Fruit fly (Drosophila melanogaster) whole organism, pupa: ENCODE data around the gene OdsH.
A peak's percentile ranks its signal among the peaks of the same experiment; 100 is the strongest.

Experiments
- CG10348 ChIP-seq: fragments of 200-800 bp; sonication (Bioruptor generic); IDR thresholded peaks from 2 replicates; pipeline ENCODE4 v1.3.6; 2022; ENCODE audit warnings: missing biosample characterization, missing genetic modification characterization
- CG12605 ChIP-seq: fragments of 200-800 bp; sonication (Bioruptor generic); IDR thresholded peaks from 2 replicates; pipeline ENCODE4 v1.3.6; 2022; ENCODE audit warnings: missing biosample characterization, missing genetic modification characterization
- CG13204 ChIP-seq: fragments of 200-800 bp; sonication (Bioruptor generic); optimal IDR thresholded peaks from 2 replicates; lab custom pipeline; 2018; ENCODE audit warnings: missing biosample characterization, mild to moderate bottlenecking, missing genetic modification characterization, moderate library complexity
- CG14655 ChIP-seq: fragments of 200-800 bp; sonication (Bioruptor generic); optimal IDR thresholded peaks from 3 replicates; lab custom pipeline; 2017; ENCODE audit warnings: mild to moderate bottlenecking, missing biosample characterization, missing genetic modification reagents, missing genetic modification characterization
- CG15710 ChIP-seq: fragments of 200-800 bp; sonication (Bioruptor generic); optimal IDR thresholded peaks from 2 replicates; lab custom pipeline; 2018; ENCODE audit warnings: missing biosample characterization, mild to moderate bottlenecking, missing genetic modification characterization, moderate library complexity
- CG17806 ChIP-seq: fragments of 200-800 bp; sonication (Bioruptor generic); optimal IDR thresholded peaks from 2 replicates; lab custom pipeline; 2018; ENCODE audit warnings: missing biosample characterization, mild to moderate bottlenecking, missing genetic modification characterization, moderate library complexity
- CG32121 ChIP-seq: fragments of 200-800 bp; sonication (Bioruptor generic); IDR thresholded peaks from 2 replicates; pipeline ENCODE4 v1.3.6; 2022; ENCODE audit warnings: missing biosample characterization, missing genetic modification characterization
- CG34367 ChIP-seq: fragments of 200-800 bp; sonication (Bioruptor generic); optimal IDR thresholded peaks from 2 replicates; lab custom pipeline; 2018; ENCODE audit warnings: missing biosample characterization, mild to moderate bottlenecking, missing genetic modification characterization
- CG4496 ChIP-seq: fragments of 200-800 bp; sonication (Bioruptor generic); IDR thresholded peaks from 3 replicates; pipeline ENCODE4 v1.3.6; 2022; ENCODE audit warnings: missing biosample characterization, missing genetic modification characterization
- CG8159 ChIP-seq: fragments of 200-800 bp; sonication (Bioruptor generic); optimal IDR thresholded peaks from 3 replicates; lab custom pipeline; 2018; ENCODE audit warnings: missing biosample characterization, mild to moderate bottlenecking, missing genetic modification characterization, moderate library complexity
- CG8301 ChIP-seq: fragments of 200-800 bp; sonication (Bioruptor generic); optimal IDR thresholded peaks from 2 replicates; lab custom pipeline; 2018; ENCODE audit warnings: missing biosample characterization, mild to moderate bottlenecking, missing genetic modification characterization
- CG9948 ChIP-seq: fragments of 200-800 bp; sonication (Bioruptor generic); optimal IDR thresholded peaks from 2 replicates; lab custom pipeline; 2018; ENCODE audit warnings: missing biosample characterization, mild to moderate bottlenecking, missing genetic modification characterization, moderate library complexity
- D1 ChIP-seq: fragments of 200-800 bp; sonication (Bioruptor generic); optimal IDR thresholded peaks from 2 replicates; lab custom pipeline; 2018; ENCODE audit warnings: missing biosample characterization, mild to moderate bottlenecking, missing genetic modification characterization, moderate library complexity
- EcR ChIP-seq: fragments of 200-800 bp; sonication (Bioruptor generic); optimal IDR thresholded peaks from 3 replicates; lab custom pipeline; 2019; ENCODE audit warnings: missing biosample characterization, missing genetic modification characterization, mild to moderate bottlenecking, moderate library complexity, missing genetic modification reagents
- Ets98B ChIP-seq: fragments of 200-800 bp; sonication (Bioruptor generic); IDR thresholded peaks from 2 replicates; pipeline ENCODE4 v1.3.6; 2022; ENCODE audit warnings: missing biosample characterization, missing genetic modification characterization
- Pif1A ChIP-seq: fragments of 200-800 bp; sonication (Bioruptor generic); optimal IDR thresholded peaks from 3 replicates; lab custom pipeline; 2016; ENCODE audit warnings: missing biosample characterization, missing genetic modification characterization
- Pif1B ChIP-seq: fragments of 200-800 bp; sonication (Bioruptor generic); optimal IDR thresholded peaks from 3 replicates; lab custom pipeline; 2016; ENCODE audit warnings: missing biosample characterization, missing genetic modification characterization
- Snoo ChIP-seq: fragments of 200-800 bp; sonication (Bioruptor generic); optimal IDR thresholded peaks from 3 replicates; lab custom pipeline; 2017; ENCODE audit warnings: missing biosample characterization, mild to moderate bottlenecking, missing genetic modification characterization, inconsistent platforms
- fd96Ca ChIP-seq: fragments of 200-800 bp; sonication (Bioruptor generic); IDR thresholded peaks from 3 replicates; pipeline ENCODE4 v1.3.6; 2022; ENCODE audit warnings: missing biosample characterization, missing genetic modification characterization
- gl ChIP-seq: fragments of 200-800 bp; sonication (Bioruptor generic); optimal IDR thresholded peaks from 2 replicates; lab custom pipeline; 2018; ENCODE audit warnings: missing biosample characterization, mild to moderate bottlenecking, missing genetic modification characterization
- rn ChIP-seq: fragments of 200-800 bp; sonication (Bioruptor generic); IDR thresholded peaks from 2 replicates; pipeline ENCODE4 v1.3.6; 2022; ENCODE audit warnings: missing biosample characterization, missing genetic modification characterization

OdsH gene

dm6 chrX:17764897-17765296 lies 25.9 kb upstream of the OdsH start:
- no peak for TF ChIP-seq CG15710 (tag; lab: Kevin White, UChicago)
- TF ChIP-seq CG9948 (tag; lab: Kevin White, UChicago) = no peak
- TF ChIP-seq fd96Ca (GFP tag; lab: Robert Waterston, UW) = no peak
- no peak for TF ChIP-seq D1 (tag; lab: Kevin White, UChicago)
- no peak for TF ChIP-seq EcR (GFP tag; lab: Kevin White, UChicago)
- TF ChIP-seq Pif1A (GFP tag; lab: Kevin White, UChicago) = no peak
- no peak for TF ChIP-seq CG8301 (tag; lab: Kevin White, UChicago)
- TF ChIP-seq CG34367 (tag; lab: Kevin White, UChicago) = no peak

dm6 chrX:17768130-17768697 lies 22.6 kb upstream of the OdsH start, which contains the start of gene unc-4:
TSS of gene unc-4 (plus strand) at chrX:17768569.
- TF ChIP-seq gl (tag; lab: Kevin White, UChicago) = no peak
- TF ChIP-seq CG13204 (GFP tag; lab: Kevin White, UChicago) = no peak
- TF ChIP-seq Ets98B (GFP tag; lab: Robert Waterston, UW) = no peak
- no peak for TF ChIP-seq Pif1A (GFP tag; lab: Kevin White, UChicago)
- no peak for TF ChIP-seq CG15710 (tag; lab: Kevin White, UChicago)
- no peak for TF ChIP-seq EcR (GFP tag; lab: Kevin White, UChicago)
- TF ChIP-seq CG34367 (tag; lab: Kevin White, UChicago) = no peak
- no peak for TF ChIP-seq CG17806 (tag; lab: Kevin White, UChicago)

dm6 chrX:17769179-17769578 lies 21.6 kb upstream of the OdsH start:
- TF ChIP-seq fd96Ca (GFP tag; lab: Robert Waterston, UW) (no peak), CG10348 (GFP tag; lab: Robert Waterston, UW) (no peak), CG13204 (GFP tag; lab: Kevin White, UChicago) (no peak), gl (tag; lab: Kevin White, UChicago) (no peak), CG8159 (tag; lab: Kevin White, UChicago) (no peak), Pif1A (GFP tag; lab: Kevin White, UChicago) (no peak), CG34367 (tag; lab: Kevin White, UChicago) (no peak), Pif1B (GFP tag; lab: Kevin White, UChicago) (no peak), CG15710 (tag; lab: Kevin White, UChicago) (no peak), CG12605 (GFP tag; lab: Robert Waterston, UW) (no peak), EcR (GFP tag; lab: Kevin White, UChicago) (no peak), CG9948 (tag; lab: Kevin White, UChicago) (no peak), CG8301 (tag; lab: Kevin White, UChicago) (no peak)

- no peak for TF ChIP-seq D1 (tag; lab: Kevin White, UChicago)
- no peak for TF ChIP-seq Ets98B (GFP tag; lab: Robert Waterston, UW)
- no peak for TF ChIP-seq Pif1A (GFP tag; lab: Kevin White, UChicago)
- no peak for TF ChIP-seq gl (tag; lab: Kevin White, UChicago)
- TF ChIP-seq fd96Ca (GFP tag; lab: Robert Waterston, UW) = no peak
- no peak for TF ChIP-seq CG8301 (tag; lab: Kevin White, UChicago)
Observed at dm6 chrX:17771878-17772277, 18.9 kb upstream of the OdsH start.

dm6 chrX:17774548-17774947 lies 16.3 kb upstream of the OdsH start:
- TF ChIP-seq CG12605 (GFP tag; lab: Robert Waterston, UW) = no peak
- no peak for TF ChIP-seq CG4496 (GFP tag; lab: Robert Waterston, UW)
- TF ChIP-seq CG8159 (tag; lab: Kevin White, UChicago) = no peak
- no peak for TF ChIP-seq CG10348 (GFP tag; lab: Robert Waterston, UW)
- TF ChIP-seq CG17806 (tag; lab: Kevin White, UChicago) = no peak
- no peak for TF ChIP-seq CG14655 (GFP tag; lab: Kevin White, UChicago)
- TF ChIP-seq Snoo (tag; lab: Kevin White, UChicago) = no peak
- TF ChIP-seq, all 21 proteins: peak for 0

dm6 chrX:17780295-17780694 lies 10.5 kb upstream of the OdsH start:
- TF ChIP-seq CG4496 (GFP tag; lab: Robert Waterston, UW) (no peak), CG34367 (tag; lab: Kevin White, UChicago) (peak; percentile 2), Snoo (tag; lab: Kevin White, UChicago) (no peak), CG17806 (tag; lab: Kevin White, UChicago) (peak; percentile 10), CG15710 (tag; lab: Kevin White, UChicago) (peak; percentile 52), CG8159 (tag; lab: Kevin White, UChicago) (peak; percentile 65)
- TF ChIP-seq, all 21 proteins: peak for 4

- TF ChIP-seq CG13204 (GFP tag; lab: Kevin White, UChicago) = no peak
- TF ChIP-seq CG14655 (GFP tag; lab: Kevin White, UChicago) = no peak
- no peak for TF ChIP-seq CG32121 (GFP tag; lab: Robert Waterston, UW)
- no peak for TF ChIP-seq rn (GFP tag; lab: Robert Waterston, UW)
Observed at dm6 chrX:17780834-17781233, 10.0 kb upstream of the OdsH start.
